Worm (Caenorhabditis elegans) whole organism, L4/young adult: ENCODE measurements around the gene inx-9.

Experiments
- W03F9.2 ChIP-seq: fragments of 150-350 bp; optimal IDR thresholded peaks from 2 replicates; lab custom pipeline; 2014; ENCODE audit warnings: missing biosample characterization, missing genetic modification characterization
- dao-5 ChIP-seq: sonication (generic microtip); optimal IDR thresholded peaks from 2 replicates; lab custom pipeline; 2016; ENCODE audit warnings: missing genotype, missing genetic modification characterization, moderate library complexity, missing compliant biosample characterization

DNA sequence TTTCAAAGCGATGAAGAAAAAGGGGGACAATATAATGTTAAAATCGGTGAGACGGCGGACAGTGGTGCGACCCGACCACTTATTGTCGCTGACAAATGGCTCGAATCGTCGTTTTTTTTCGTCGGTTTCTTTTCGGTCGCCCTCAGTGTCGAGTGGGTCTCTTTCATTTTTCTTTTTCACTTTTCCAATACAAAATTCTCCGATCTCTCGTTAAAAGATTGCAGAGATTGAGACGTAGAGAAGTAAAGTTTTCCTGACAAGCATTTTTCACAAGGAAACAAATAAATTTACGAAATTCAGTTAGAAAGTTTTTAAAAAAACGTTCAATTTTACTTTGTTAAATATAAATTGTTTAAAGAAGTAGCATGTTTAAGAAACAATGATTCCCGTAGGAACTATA is 15.4 kb downstream of the inx-9 start:
- TF ChIP-seq W03F9.2 (no peak), dao-5 (tag; lab: Kevin White, UChicago) (no peak)
